Fruit fly (Drosophila melanogaster): ENCODE results near the gene RFeSP.

The RFeSP gene

dm6 chr2L:1568631-1569030, 45.3 kb downstream of the RFeSP start (continued):
- no peak for TF ChIP-seq CG17186 (GFP tag; optimal IDR thresholded peaks at IDR 0.05)
- no peak for TF ChIP-seq Dll (GFP tag; IDR thresholded peaks at IDR 0.05; ENCODE audit: partially characterized antibody)
- TF ChIP-seq CG1233 (GFP tag; optimal IDR thresholded peaks at IDR 0.05), result no peak
- no peak for TF ChIP-seq CG13296 (GFP tag; optimal IDR thresholded peaks at IDR 0.05)
- no peak for TF ChIP-seq gro (GFP tag; optimal IDR thresholded peaks at IDR 0.05)
- no peak for TF ChIP-seq CG34376 (GFP tag; optimal IDR thresholded peaks at IDR 0.05)
- no peak for TF ChIP-seq dmrt11E (tag; optimal IDR thresholded peaks at IDR 0.05)
- TF ChIP-seq bab2 (GFP tag; optimal IDR thresholded peaks at IDR 0.05), result no peak
- TF ChIP-seq corto (GFP tag; optimal IDR thresholded peaks at IDR 0.05), result no peak
- TF ChIP-seq row (GFP tag; IDR thresholded peaks at IDR 0.05), result peak; percentile 48
- peak; percentile 8 for TF ChIP-seq CG7839 (tag; optimal IDR thresholded peaks at IDR 0.05)
- TF ChIP-seq CG32532 (GFP tag; IDR thresholded peaks at IDR 0.05), result peak; percentile 11; the same call in 1 of the 2 replicates
- no peak for TF ChIP-seq pita (GFP tag; optimal IDR thresholded peaks at IDR 0.05)
- TF ChIP-seq CG31365 (tag; optimal IDR thresholded peaks at IDR 0.05), result no peak
- no peak for TF ChIP-seq ato (GFP tag; IDR thresholded peaks at IDR 0.05; ENCODE audit: partially characterized antibody)
- TF ChIP-seq CG15073 (GFP tag; optimal IDR thresholded peaks at IDR 0.05), result no peak
- no peak for TF ChIP-seq CG8944 (GFP tag; optimal IDR thresholded peaks at IDR 0.05)
- no peak for TF ChIP-seq sug (tag; optimal IDR thresholded peaks at IDR 0.05)
- no peak for TF ChIP-seq nerfin-2 (GFP tag; IDR thresholded peaks at IDR 0.05; ENCODE audit: partially characterized antibody)
- no peak for TF ChIP-seq dm (GFP tag; optimal IDR thresholded peaks at IDR 0.05)
- no peak for TF ChIP-seq az2 (GFP tag; optimal IDR thresholded peaks at IDR 0.05)
- no peak for TF ChIP-seq schlank (tag; optimal IDR thresholded peaks at IDR 0.05)
- TF ChIP-seq CG3065 (GFP tag; optimal IDR thresholded peaks at IDR 0.05), result no peak
- no peak for TF ChIP-seq CG3163 (GFP tag; optimal IDR thresholded peaks at IDR 0.05)
- no peak for TF ChIP-seq CG3995 (GFP tag; optimal IDR thresholded peaks at IDR 0.05)
- TF ChIP-seq inv (GFP tag; IDR thresholded peaks at IDR 0.05; ENCODE audit: partially characterized antibody), result no peak
- peak; percentile 36 for TF ChIP-seq CG6813 (GFP tag; optimal IDR thresholded peaks at IDR 0.05)
- no peak for TF ChIP-seq da (GFP tag; optimal IDR thresholded peaks at IDR 0.05)
- no peak for TF ChIP-seq repo (GFP tag; optimal IDR thresholded peaks at IDR 0.05)
- TF ChIP-seq Antp (GFP tag; optimal IDR thresholded peaks at IDR 0.05), result no peak
- no peak for TF ChIP-seq D (optimal IDR thresholded peaks at IDR 0.05)
- no peak for TF ChIP-seq D (GFP tag; optimal IDR thresholded peaks at IDR 0.05)
- no peak for TF ChIP-seq sna (GFP tag; IDR thresholded peaks at IDR 0.05; ENCODE audit: partially characterized antibody)
- no peak for TF ChIP-seq odd (GFP tag; optimal IDR thresholded peaks at IDR 0.05)
- peak; percentile 53 for TF ChIP-seq CG11504 (tag; optimal IDR thresholded peaks at IDR 0.05)
- TF ChIP-seq CG7372 (GFP tag; IDR thresholded peaks at IDR 0.05), result no peak
- no peak for TF ChIP-seq CG2116 (GFP tag; optimal IDR thresholded peaks at IDR 0.05)
- TF ChIP-seq abd-A (tag; optimal IDR thresholded peaks at IDR 0.05), result no peak
- TF ChIP-seq trem (tag; optimal IDR thresholded peaks at IDR 0.05), result no peak
- TF ChIP-seq CG12769 (tag; optimal IDR thresholded peaks at IDR 0.05), result peak; percentile 7
- TF ChIP-seq CG3838 (GFP tag; optimal IDR thresholded peaks at IDR 0.05), result no peak
- no peak for TF ChIP-seq ac (GFP tag; optimal IDR thresholded peaks at IDR 0.05)
- no peak for TF ChIP-seq tio (GFP tag; optimal IDR thresholded peaks at IDR 0.05)
- no peak for TF ChIP-seq Spps (tag; optimal IDR thresholded peaks at IDR 0.05)
- TF ChIP-seq CG1603 (tag; optimal IDR thresholded peaks at IDR 0.05), result peak; percentile 28
- TF ChIP-seq gsb-n (tag; optimal IDR thresholded peaks at IDR 0.05), result peak; percentile 19
- no peak for TF ChIP-seq CG11247 (GFP tag; IDR thresholded peaks at IDR 0.05)
- TF ChIP-seq Hr51 (GFP tag; optimal IDR thresholded peaks at IDR 0.05), result peak in 1 of 2 experiments; percentile 36
- no peak for TF ChIP-seq zf30C (GFP tag; optimal IDR thresholded peaks at IDR 0.05)
- TF ChIP-seq Nf-YB (GFP tag; optimal IDR thresholded peaks at IDR 0.05), result no peak
- TF ChIP-seq CG7271 (tag; optimal IDR thresholded peaks at IDR 0.05), result no peak

Measured in whole organism, embryonic.